Worm (Caenorhabditis elegans): Measurements from ENCODE around the gene cyh-1.
A peak's percentile ranks its signal among the peaks of the same experiment; 100 is the strongest.

Gene cyh-1

DNA sequence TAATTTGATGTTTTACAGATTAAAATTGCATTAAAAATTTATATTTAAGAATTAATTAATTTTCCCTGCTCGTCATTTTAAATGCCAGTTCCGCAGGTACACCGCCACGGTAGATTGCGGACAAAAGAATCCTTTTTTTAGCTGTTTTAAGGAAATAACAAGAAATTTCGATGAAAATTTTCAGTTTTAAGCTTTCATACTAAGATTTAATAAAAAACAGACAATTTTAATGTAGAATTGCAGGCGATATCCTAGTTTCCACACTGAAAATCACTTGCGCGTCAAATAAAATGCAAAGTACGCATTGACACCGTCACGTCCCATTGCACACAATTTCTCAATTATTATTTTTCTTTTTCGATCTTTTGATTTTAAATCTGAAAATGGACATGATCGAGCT, 48.6 kb downstream of the cyh-1 start, which contains the start of gene dnc-3 (continued):
- TF ChIP-seq mdl-1 (tag; optimal IDR thresholded peaks at IDR 0.05) (no peak), T26A8.4 (GFP tag; IDR thresholded peaks at IDR 0.05) (0 out of 2 replicates have a peak, but pooled peaks have one; percentile 30), hlh-11 (tag; optimal IDR thresholded peaks at IDR 0.05) (peak; percentile 40), nhr-10 (tag; optimal IDR thresholded peaks at IDR 0.05) (no peak), lin-38 (GFP tag; IDR thresholded peaks at IDR 0.05) (peak; percentile 69), daf-19 (GFP tag; conservative IDR thresholded peaks at IDR 0.05) (no peak), ceh-62 (tag; optimal IDR thresholded peaks at IDR 0.05) (no peak), attf-4 (tag; optimal IDR thresholded peaks at IDR 0.05) (no peak), dpl-1 (GFP tag; optimal IDR thresholded peaks at IDR 0.05) (peak; percentile 16), lin-29 (GFP tag; IDR thresholded peaks at IDR 0.05) (no peak), daf-12 (tag; optimal IDR thresholded peaks at IDR 0.05) (no peak), tag-97 (GFP tag; IDR thresholded peaks at IDR 0.05) (no peak), nhr-102 (tag; optimal IDR thresholded peaks at IDR 0.05) (no peak), nhr-28 (tag; optimal IDR thresholded peaks at IDR 0.05) (no peak), skn-1 (tag; optimal IDR thresholded peaks at IDR 0.05) (no peak), Y5F2A.4 (GFP tag; optimal IDR thresholded peaks at IDR 0.05) (no peak), F37D6.2 (tag; optimal IDR thresholded peaks at IDR 0.05) (peak; percentile 39), dmd-6 (GFP tag; IDR thresholded peaks at IDR 0.05) (no peak), Y48G9A.11 (GFP tag; IDR thresholded peaks at IDR 0.05) (no peak), F10B5.3 (tag; optimal IDR thresholded peaks at IDR 0.05) (no peak), unc-62 (GFP tag; optimal IDR thresholded peaks at IDR 0.05 in 1 of 2) (no peak), unc-62 (tag; optimal IDR thresholded peaks at IDR 0.05) (no peak), pha-4 (GFP tag; IDR thresholded peaks at IDR 0.05) (peak; percentile 11; the same call in 1 of the 2 replicates), pha-4 (tag; optimal IDR thresholded peaks at IDR 0.05) (no peak), php-3 (GFP tag; IDR thresholded peaks at IDR 0.05) (no peak), ZK546.5 (tag; optimal IDR thresholded peaks at IDR 0.05) (no peak)

DNA sequence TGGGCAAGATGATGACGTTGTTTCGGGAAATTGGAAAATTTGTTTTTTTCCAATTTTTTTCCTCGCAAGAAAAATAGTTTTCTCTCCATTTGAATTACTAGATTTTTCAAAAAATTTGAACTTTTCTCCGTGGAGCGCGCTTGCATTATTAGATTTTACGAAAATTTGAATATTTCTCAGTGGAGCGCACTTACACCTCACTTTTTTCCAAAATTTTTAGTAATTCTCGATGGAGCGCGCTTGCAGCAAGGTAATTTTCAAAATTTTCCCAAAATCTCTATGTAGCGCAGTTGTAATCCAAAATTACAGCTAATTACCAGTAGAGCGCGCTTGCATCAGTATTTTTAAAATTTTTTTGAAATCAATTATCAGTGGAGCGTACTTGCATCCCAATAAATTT, 49.9 kb downstream of the cyh-1 start:
- TF ChIP-seq lin-38 (GFP tag; IDR thresholded peaks at IDR 0.05) (peak; percentile 82), ctbp-1 (GFP tag; IDR thresholded peaks at IDR 0.05) (no peak)

DNA sequence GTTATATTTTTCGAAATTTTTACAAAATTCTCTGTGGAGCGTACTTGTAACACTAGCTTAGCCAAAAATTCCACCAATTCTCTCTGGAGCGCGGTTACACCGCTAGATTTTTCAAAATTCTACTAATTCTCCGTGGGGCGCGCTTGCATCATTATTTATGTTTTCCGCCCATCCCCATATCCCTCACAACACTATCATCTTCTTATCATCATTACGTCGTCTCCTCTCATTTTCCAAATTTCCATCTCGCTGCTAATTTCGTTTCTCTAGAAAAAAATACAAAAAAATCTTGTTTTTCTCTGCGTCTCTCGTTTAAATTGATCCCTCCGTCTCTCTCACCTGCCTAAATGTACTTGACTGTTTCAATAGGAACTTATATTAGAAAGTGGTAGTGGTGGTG, 50.5 kb downstream of the cyh-1 start:
- no peak for TF ChIP-seq lin-1 (GFP tag; IDR thresholded peaks at IDR 0.05)
- no peak for TF ChIP-seq daf-8 (GFP tag; IDR thresholded peaks at IDR 0.05)
- no peak for TF ChIP-seq hlh-11 (tag; optimal IDR thresholded peaks at IDR 0.05)
- no peak for TF ChIP-seq snpc-4 (tag; optimal IDR thresholded peaks at IDR 0.05)
- TF ChIP-seq nhr-28 (tag; optimal IDR thresholded peaks at IDR 0.05): peak; percentile 1
- no peak for TF ChIP-seq snpc-1.2 (GFP tag; IDR thresholded peaks at IDR 0.05)
- peak; percentile 60 for TF ChIP-seq lin-38 (GFP tag; IDR thresholded peaks at IDR 0.05)
- TF ChIP-seq nhr-10 (tag; optimal IDR thresholded peaks at IDR 0.05): no peak

DNA sequence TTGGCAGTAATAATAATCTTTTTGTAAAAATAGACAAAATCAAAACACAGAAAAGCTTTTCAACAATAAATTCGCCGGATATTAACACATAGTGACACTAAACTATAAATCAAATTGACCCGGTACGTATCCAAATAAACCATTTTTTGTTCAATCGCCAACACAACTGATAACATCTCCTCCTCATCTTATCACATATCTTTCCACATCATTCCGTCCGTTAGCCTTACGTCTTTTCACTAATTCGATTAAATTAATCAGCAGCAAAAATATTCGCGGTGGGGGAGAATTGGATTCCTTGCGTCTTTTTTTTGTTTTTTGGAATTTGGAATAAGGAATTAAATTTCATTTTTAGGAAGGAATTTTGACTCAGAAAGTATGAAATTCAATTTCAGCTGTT, 51.8 kb downstream of the cyh-1 start:
- no peak for TF ChIP-seq pqm-1 (tag; optimal IDR thresholded peaks at IDR 0.05)
- no peak for TF ChIP-seq mdt-29 (GFP tag; IDR thresholded peaks at IDR 0.05)
- TF ChIP-seq nhr-77 (tag; optimal IDR thresholded peaks at IDR 0.05): no peak
- TF ChIP-seq nhr-102 (tag; optimal IDR thresholded peaks at IDR 0.05): no peak
- TF ChIP-seq hmg-1.1 (GFP tag; IDR thresholded peaks at IDR 0.05): no peak
- TF ChIP-seq lim-7 (GFP tag; IDR thresholded peaks at IDR 0.05): no peak

DNA sequence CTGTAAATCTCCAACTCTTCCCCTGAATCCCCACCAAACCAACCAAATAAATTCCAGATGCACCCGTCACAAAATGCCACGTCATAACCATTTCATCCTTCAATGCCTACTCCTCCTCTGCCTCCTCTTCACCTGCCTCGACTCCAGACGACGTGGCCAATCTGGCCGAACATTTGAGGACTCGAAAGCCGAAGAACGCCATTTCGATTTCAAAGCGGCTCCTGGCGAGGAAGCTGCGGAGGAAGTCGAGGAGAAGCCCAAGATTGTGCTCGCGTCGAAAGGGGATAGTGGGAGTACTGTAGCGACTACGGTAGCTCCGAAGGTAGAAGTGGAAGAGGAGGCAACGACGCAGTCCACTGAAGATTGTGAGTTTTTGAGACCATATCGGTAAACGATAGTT, 52.6 kb downstream of the cyh-1 start, which contains the start of gene lgc-45:
Gene lgc-45 (plus strand): TSS at position 56 of the 400 bp plus-strand sequence.
- TF ChIP-seq unc-62 (GFP tag; optimal IDR thresholded peaks at IDR 0.05 in 1 of 2): peak in 1 of 2 experiments; percentile 52
- TF ChIP-seq unc-62 (tag; optimal IDR thresholded peaks at IDR 0.05): no peak
- no peak for TF ChIP-seq zag-1 (tag; optimal IDR thresholded peaks at IDR 0.05)
- TF ChIP-seq ZK337.2 (GFP tag; IDR thresholded peaks at IDR 0.05): no peak
- no peak for TF ChIP-seq mdt-29 (GFP tag; IDR thresholded peaks at IDR 0.05)
- peak; percentile 53 for TF ChIP-seq set-16 (GFP tag; IDR thresholded peaks at IDR 0.05)
- no peak for TF ChIP-seq snpc-1.2 (GFP tag; IDR thresholded peaks at IDR 0.05)
- TF ChIP-seq lin-13 (GFP tag; optimal IDR thresholded peaks at IDR 0.05): no peak
- TF ChIP-seq gei-8 (GFP tag; optimal IDR thresholded peaks at IDR 0.05): no peak
